Worm (Caenorhabditis elegans) whole organism, mixed stage, embryonic: Measurements from ENCODE around the gene srg-59.

Experiments used
- bed-3 ChIP-seq: fragments of 200-800 bp; sonication (Bioruptor generic); optimal IDR thresholded peaks from 3 replicates; lab custom pipeline; 2018; ENCODE audit warnings: mild to moderate bottlenecking, missing genetic modification characterization, moderate library complexity, missing compliant biosample characterization
- mep-1 ChIP-seq: fragments of 150-350 bp; optimal IDR thresholded peaks from 2 replicates; lab custom pipeline; 2017; ENCODE audit warnings: missing biosample characterization, missing genetic modification reagents, missing genetic modification characterization, inconsistent platforms
- pha-4 ChIP-seq: fragments of 150-350 bp; optimal IDR thresholded peaks from 2 replicates; lab custom pipeline; 2018; ENCODE audit warnings: missing biosample characterization, missing genetic modification reagents, missing genetic modification characterization
- snpc-4 ChIP-seq: fragments of 150-350 bp; optimal IDR thresholded peaks from 2 replicates; lab custom pipeline; 2014; ENCODE audit warnings: missing biosample characterization, missing genetic modification characterization
- unc-62 ChIP-seq: fragments of 150-350 bp; optimal IDR thresholded peaks from 2 replicates; lab custom pipeline; 2014; ENCODE audit warnings: missing biosample characterization, missing genetic modification reagents, missing genetic modification characterization

- no peak for TF ChIP-seq mep-1 (tag; lab: Kevin White, UChicago)
- TF ChIP-seq unc-62 (GFP tag; lab: Kevin White, UChicago) = no peak
- no peak for TF ChIP-seq bed-3 (GFP tag; lab: Kevin White, UChicago)
- no peak for TF ChIP-seq pha-4 (tag; lab: Kevin White, UChicago)
- no peak for TF ChIP-seq snpc-4 (tag; lab: Kevin White, UChicago)
Measured at ce11 chrV:2713532-2713931, 11.6 kb downstream of the srg-59 start, which contains the start of gene srt-28.
